Worm (Caenorhabditis elegans) whole organism, late embryonic: ENCODE data around the gene B0280.2.

Source experiments
- ama-1 ChIP-seq: fragments of 150-350 bp; optimal IDR thresholded peaks from 2 replicates; lab custom pipeline; 2014
- ceh-30 ChIP-seq: fragments of 150-350 bp; optimal IDR thresholded peaks from 2 replicates; lab custom pipeline; 2014; ENCODE audit warnings: missing biosample characterization, missing genetic modification characterization
- ceh-45 ChIP-seq: fragments of 200-800 bp; sonication (Bioruptor generic); IDR thresholded peaks from 2 replicates; pipeline ENCODE4 v1.3.6; 2022; ENCODE audit warnings: missing genetic modification reagents, missing genetic modification characterization, missing compliant biosample characterization
- ceh-9 ChIP-seq: sonication (generic microtip); optimal IDR thresholded peaks from 2 replicates; lab custom pipeline; 2016; ENCODE audit warnings: mild to moderate bottlenecking, missing genetic modification characterization, inconsistent platforms, missing compliant biosample characterization
- che-1 ChIP-seq: sonication (generic microtip); optimal IDR thresholded peaks from 2 replicates; lab custom pipeline; 2016; ENCODE audit warnings: mild to moderate bottlenecking, missing genetic modification characterization, missing compliant biosample characterization
- dmd-4 ChIP-seq: sonication (generic microtip); optimal IDR thresholded peaks from 2 replicates; lab custom pipeline; 2016; ENCODE audit warnings: borderline replicate concordance, missing genetic modification characterization, missing compliant biosample characterization
- eyg-1 ChIP-seq: sonication (generic microtip); optimal IDR thresholded peaks from 2 replicates; lab custom pipeline; 2016; ENCODE audit warnings: missing genotype, missing genetic modification characterization, missing compliant biosample characterization
- fkh-10 ChIP-seq: fragments of 150-350 bp; optimal IDR thresholded peaks from 2 replicates; lab custom pipeline; 2014; ENCODE audit warnings: missing biosample characterization, missing genetic modification reagents, missing genetic modification characterization
- syd-9 ChIP-seq: sonication (generic microtip); optimal IDR thresholded peaks from 2 replicates; lab custom pipeline; 2016; ENCODE audit warnings: mild to moderate bottlenecking, missing genetic modification characterization, moderate library complexity, missing compliant biosample characterization

DNA sequence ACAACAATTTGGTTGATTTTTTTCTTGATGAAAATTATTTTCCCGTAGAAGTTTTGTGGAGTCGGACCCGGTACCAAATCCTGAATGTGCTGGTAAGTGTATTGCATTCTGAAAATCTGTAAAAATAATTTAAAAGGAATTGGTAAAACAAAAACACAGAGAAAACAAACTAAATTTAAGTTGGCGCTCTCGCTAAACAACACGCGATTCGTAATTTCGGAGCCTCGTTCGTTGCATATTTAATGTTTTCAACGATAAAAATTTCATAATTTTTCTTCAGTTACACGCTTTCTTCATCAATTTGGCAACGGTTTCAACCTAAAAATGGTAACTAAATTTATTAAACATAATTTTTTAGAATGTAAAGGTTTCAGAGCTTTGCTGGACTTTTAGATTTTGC, 9.1 kb downstream of the B0280.2 start, which contains the start of the genes pot-1 and ggtb-1:
- TF ChIP-seq che-1 (tag; lab: Kevin White, UChicago) (no peak), ceh-45 (no peak), dmd-4 (tag; lab: Kevin White, UChicago) (no peak), syd-9 (tag; lab: Kevin White, UChicago) (no peak), fkh-10 (GFP tag; lab: Kevin White, UChicago) (no peak), ama-1 (lab: Kevin White, UChicago) (no peak), ceh-9 (tag; lab: Kevin White, UChicago) (no peak), eyg-1 (no peak), ceh-30 (tag; lab: Kevin White, UChicago) (no peak)
